Worm (Caenorhabditis elegans) whole organism, L2 larva: ENCODE measurements around the gene C01G12.5.

Experiments used
- C34F6.9 ChIP-seq: fragments of 150-350 bp; optimal IDR thresholded peaks from 2 replicates; lab custom pipeline; 2014; ENCODE audit warnings: missing biosample characterization, missing genetic modification characterization
- nhr-21 ChIP-seq: fragments of 150-350 bp; optimal IDR thresholded peaks from 2 replicates; lab custom pipeline; 2014; ENCODE audit warnings: missing biosample characterization, missing genetic modification characterization
- nhr-237 ChIP-seq: fragments of 150-350 bp; optimal IDR thresholded peaks from 2 replicates; lab custom pipeline; 2014; ENCODE audit warnings: missing biosample characterization, missing genetic modification characterization

DNA sequence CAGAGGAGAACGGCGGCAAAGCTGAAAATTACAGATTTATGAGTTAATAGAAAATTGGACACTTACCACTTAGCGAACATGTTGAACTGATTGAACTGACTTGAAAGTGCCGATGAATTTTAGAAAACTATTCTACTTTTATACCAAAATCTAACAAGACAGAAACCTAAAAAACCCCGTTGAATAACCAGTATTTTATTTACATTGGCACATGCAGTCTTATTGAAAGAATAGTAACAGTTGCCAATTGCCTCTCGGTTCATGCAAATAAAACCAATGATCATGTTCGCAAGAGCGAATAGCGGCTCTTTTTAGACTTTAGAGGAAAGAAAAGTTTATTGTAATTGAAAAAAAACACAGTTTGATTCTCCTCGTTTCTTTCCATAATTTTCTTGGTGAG, 855 bp upstream of the C01G12.5 start, which contains the start of gene nspb-10:
- TF ChIP-seq C34F6.9 (tag; lab: Kevin White, UChicago) = no peak
- no peak for TF ChIP-seq nhr-21 (tag; lab: Kevin White, UChicago)
- TF ChIP-seq nhr-237 (tag; lab: Kevin White, UChicago) = no peak
